Worm (Caenorhabditis elegans): ENCODE data around the gene ipla-2.

The ipla-2 gene

DNA sequence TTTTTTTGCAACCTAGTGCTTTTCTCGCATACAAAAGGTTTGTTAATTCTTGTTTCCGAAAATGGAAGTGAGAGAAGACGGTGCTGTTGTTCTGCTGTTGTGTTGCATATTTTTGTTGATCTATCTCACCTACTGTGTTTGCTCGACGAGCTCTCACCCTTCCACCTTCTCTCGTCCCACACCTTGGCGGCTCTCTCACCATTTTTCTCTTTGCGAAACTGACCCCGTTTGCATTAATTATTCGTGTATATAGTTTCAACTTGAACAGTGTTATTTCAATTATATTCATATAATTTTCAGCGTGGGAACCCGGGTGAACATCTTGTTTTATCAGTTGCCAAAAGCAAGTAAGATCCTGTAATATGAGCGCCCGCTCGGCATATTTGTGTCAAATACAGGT is 39.3 kb upstream of the ipla-2 start, which contains the start of gene R07B1.9:
TSS of gene R07B1.9 (plus strand) at position 301 of the 400 bp plus-strand sequence.
- TF ChIP-seq odd-2 (tag; optimal IDR thresholded peaks at IDR 0.05): no peak
- no peak for TF ChIP-seq Y22D7AL.16 (tag; optimal IDR thresholded peaks at IDR 0.05)
- no peak for TF ChIP-seq hlh-13 (GFP tag; optimal IDR thresholded peaks at IDR 0.05)
- TF ChIP-seq pag-3 (tag; optimal IDR thresholded peaks at IDR 0.05; ENCODE audit: borderline replicate concordance): no peak
- no peak for TF ChIP-seq npax-4 (tag; optimal IDR thresholded peaks at IDR 0.05)
- TF ChIP-seq pax-1 (tag; optimal IDR thresholded peaks at IDR 0.05): no peak
- no peak for TF ChIP-seq ceh-22 (tag; optimal IDR thresholded peaks at IDR 0.05)
- TF ChIP-seq ceh-18 (tag; optimal IDR thresholded peaks at IDR 0.05): no peak
- no peak for TF ChIP-seq ceh-45 (GFP tag; IDR thresholded peaks at IDR 0.05)
- TF ChIP-seq hlh-8 (tag; optimal IDR thresholded peaks at IDR 0.05): no peak
- TF ChIP-seq ceh-9 (tag; optimal IDR thresholded peaks at IDR 0.05): no peak
- TF ChIP-seq zip-5 (tag; optimal IDR thresholded peaks at IDR 0.05): no peak
- TF ChIP-seq fkh-6 (tag; optimal IDR thresholded peaks at IDR 0.05): no peak
- TF ChIP-seq dve-1 (tag; optimal IDR thresholded peaks at IDR 0.05): no peak
- TF ChIP-seq che-1 (tag; optimal IDR thresholded peaks at IDR 0.05): no peak
- no peak for TF ChIP-seq pqm-1 (tag; optimal IDR thresholded peaks at IDR 0.05)

ce11 chrX:9872554-9872953 is 34.7 kb upstream of the ipla-2 start, which contains the start of gene R07B1.8:
TSS of gene R07B1.8 (minus strand) at chrX:9872654.
- no peak for TF ChIP-seq pha-2 (tag; optimal IDR thresholded peaks at IDR 0.05)
- TF ChIP-seq ceh-31 (tag; optimal IDR thresholded peaks at IDR 0.05): no peak
- no peak for TF ChIP-seq sox-4 (tag; optimal IDR thresholded peaks at IDR 0.05)
- TF ChIP-seq syd-9 (tag; optimal IDR thresholded peaks at IDR 0.05): no peak
- no peak for TF ChIP-seq odd-2 (tag; optimal IDR thresholded peaks at IDR 0.05)
- no peak for TF ChIP-seq pha-4 (tag; optimal IDR thresholded peaks at IDR 0.05)
- TF ChIP-seq ceh-48 (tag; optimal IDR thresholded peaks at IDR 0.05): no peak
- no peak for TF ChIP-seq elt-2 (tag; optimal IDR thresholded peaks at IDR 0.05)

DNA sequence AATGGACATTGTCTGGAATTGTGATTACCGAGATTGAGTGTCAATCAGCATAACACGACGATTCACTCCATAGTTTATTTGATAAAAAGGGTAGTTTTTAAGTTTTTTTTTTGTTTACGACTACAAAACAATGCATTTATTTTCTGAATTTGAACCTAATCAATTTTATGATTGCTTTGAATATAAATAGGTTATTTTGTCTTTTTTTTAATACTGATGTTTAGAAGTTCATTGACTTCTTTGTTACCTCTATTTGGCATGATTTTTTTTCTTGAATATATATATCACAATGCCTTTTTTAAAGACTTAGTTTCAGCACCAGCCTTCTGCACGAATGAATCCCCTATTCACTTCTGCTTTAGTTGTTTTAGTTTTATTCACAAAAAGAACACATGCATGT is 31.7 kb upstream of the ipla-2 start, which contains the start of gene R07B1.13:
TSS of gene R07B1.13 (plus strand) at position 301 of the 400 bp plus-strand sequence.
- TF ChIP-seq K09A11.1 (tag; optimal IDR thresholded peaks at IDR 0.05; ENCODE audit: insufficient read depth) (no peak), pat-9 (tag; optimal IDR thresholded peaks at IDR 0.05) (no peak), rnt-1 (tag; optimal IDR thresholded peaks at IDR 0.05) (no peak), C08G9.2 (tag; optimal IDR thresholded peaks at IDR 0.05) (no peak), F13H6.1 (tag; optimal IDR thresholded peaks at IDR 0.05) (no peak), Y22D7AL.16 (tag; optimal IDR thresholded peaks at IDR 0.05) (no peak), pqm-1 (tag; optimal IDR thresholded peaks at IDR 0.05) (no peak)

DNA sequence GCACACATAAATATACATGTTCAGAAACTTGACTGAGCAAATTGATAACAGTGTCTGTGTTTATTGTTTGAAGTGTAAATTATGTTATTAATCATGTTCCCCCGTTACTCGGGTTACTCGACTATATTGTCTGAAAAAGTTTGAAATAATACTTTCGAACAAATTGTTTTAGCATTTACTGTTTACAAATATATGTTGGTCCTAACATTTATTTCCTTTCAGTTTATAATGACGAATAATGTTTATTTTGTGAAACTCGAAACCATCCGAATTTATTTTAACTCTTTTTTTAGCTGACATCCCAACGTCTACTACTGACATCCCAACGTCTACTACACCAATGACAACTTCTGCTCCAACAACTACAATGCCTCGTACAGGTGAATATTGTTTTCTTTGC is 31.0 kb upstream of the ipla-2 start, which contains the start of gene R07B1.7:
TSS of gene R07B1.7 (plus strand) at position 301 of the 400 bp plus-strand sequence.
- TF ChIP-seq K09A11.1 (tag; optimal IDR thresholded peaks at IDR 0.05; ENCODE audit: insufficient read depth) (no peak), hlh-13 (GFP tag; optimal IDR thresholded peaks at IDR 0.05) (no peak), ceh-34 (tag; optimal IDR thresholded peaks at IDR 0.05) (no peak), hlh-8 (tag; optimal IDR thresholded peaks at IDR 0.05) (no peak), pqm-1 (tag; optimal IDR thresholded peaks at IDR 0.05) (no peak), unc-86 (tag; optimal IDR thresholded peaks at IDR 0.05) (no peak), dmd-4 (tag; optimal IDR thresholded peaks at IDR 0.05; ENCODE audit: borderline replicate concordance) (no peak), odd-2 (tag; optimal IDR thresholded peaks at IDR 0.05) (no peak), unc-42 (tag; optimal IDR thresholded peaks at IDR 0.05) (no peak), rnt-1 (tag; optimal IDR thresholded peaks at IDR 0.05) (no peak), elt-2 (tag; optimal IDR thresholded peaks at IDR 0.05) (no peak)

ce11 chrX:9866355-9866754 is 28.5 kb upstream of the ipla-2 start, which contains the start of gene R07B1.6:
TSS of gene R07B1.6 (plus strand) at chrX:9866655.
- TF ChIP-seq hlh-30 (tag; optimal IDR thresholded peaks at IDR 0.05; ENCODE audit: insufficient read depth): no peak
- no peak for TF ChIP-seq K09A11.1 (tag; optimal IDR thresholded peaks at IDR 0.05; ENCODE audit: insufficient read depth)
- TF ChIP-seq ahr-1 (tag; optimal IDR thresholded peaks at IDR 0.05): no peak
- TF ChIP-seq pros-1 (tag; optimal IDR thresholded peaks at IDR 0.05): no peak
- no peak for TF ChIP-seq hlh-8 (tag; optimal IDR thresholded peaks at IDR 0.05)
- no peak for TF ChIP-seq C08G9.2 (tag; optimal IDR thresholded peaks at IDR 0.05)
- TF ChIP-seq unc-86 (tag; optimal IDR thresholded peaks at IDR 0.05): no peak
- no peak for TF ChIP-seq pat-9 (tag; optimal IDR thresholded peaks at IDR 0.05)
- no peak for TF ChIP-seq dve-1 (tag; optimal IDR thresholded peaks at IDR 0.05)
- no peak for TF ChIP-seq eyg-1 (tag; optimal IDR thresholded peaks at IDR 0.05)
- no peak for TF ChIP-seq ceh-24 (tag; optimal IDR thresholded peaks at IDR 0.05)
- TF ChIP-seq T23F11.4 (GFP tag; optimal IDR thresholded peaks at IDR 0.05): no peak
- no peak for TF ChIP-seq ceh-18 (tag; optimal IDR thresholded peaks at IDR 0.05)
- TF ChIP-seq npax-4 (tag; optimal IDR thresholded peaks at IDR 0.05): no peak
- TF ChIP-seq hlh-15 (tag; optimal IDR thresholded peaks at IDR 0.05): no peak
- TF ChIP-seq Y22D7AL.16 (tag; optimal IDR thresholded peaks at IDR 0.05): no peak
- no peak for TF ChIP-seq ceh-2 (tag; optimal IDR thresholded peaks at IDR 0.05)
- no peak for TF ChIP-seq nhr-232 (tag; optimal IDR thresholded peaks at IDR 0.05)
- no peak for TF ChIP-seq unc-42 (tag; optimal IDR thresholded peaks at IDR 0.05)
- no peak for TF ChIP-seq ceh-22 (tag; optimal IDR thresholded peaks at IDR 0.05)
